Fruit fly (Drosophila melanogaster) whole organism, wandering third instar larva: ENCODE measurements around the gene dgt2.

Experiments
- Abd-B ChIP-seq: fragments of >200 bp; optimal IDR thresholded peaks from 2 replicates; lab custom pipeline; 2017; ENCODE audit warnings: missing biosample characterization, missing genetic modification characterization
- CG32264 ChIP-seq: fragments of 200-800 bp; sonication (Bioruptor generic); optimal IDR thresholded peaks from 2 replicates; lab custom pipeline; 2016; ENCODE audit warnings: missing biosample characterization, missing genetic modification characterization
- CG9705 ChIP-seq: fragments of 200-800 bp; sonication (Bioruptor generic); optimal IDR thresholded peaks from 2 replicates; lab custom pipeline; 2018; ENCODE audit warnings: missing biosample characterization, mild to moderate bottlenecking, missing genetic modification characterization
- CrebA ChIP-seq: fragments of 200-800 bp; sonication (Bioruptor generic); optimal IDR thresholded peaks from 2 replicates; lab custom pipeline; 2016; ENCODE audit warnings: missing biosample characterization, mild to moderate bottlenecking, missing genetic modification characterization, borderline replicate concordance
- Dfd ChIP-seq: fragments of >200 bp; optimal IDR thresholded peaks from 2 replicates; lab custom pipeline; 2017; ENCODE audit warnings: missing biosample characterization, missing genetic modification characterization
- Dif ChIP-seq: fragments of 200-275, 200-300 bp; sonication (Bioruptor generic); optimal IDR thresholded peaks from 2 replicates; lab custom pipeline; 2018; ENCODE audit warnings: missing biosample characterization, missing genetic modification characterization; ENCODE audit not compliant: partially characterized antibody
- GATAd ChIP-seq: sonication (Bioruptor generic); optimal IDR thresholded peaks from 2 replicates; lab custom pipeline; 2016; ENCODE audit warnings: missing biosample characterization, missing genetic modification characterization
- HLH106 ChIP-seq: fragments of 200-800 bp; optimal IDR thresholded peaks from 3 replicates; lab custom pipeline; 2019; ENCODE audit warnings: missing biosample characterization, mild to moderate bottlenecking, missing genetic modification characterization, moderate library complexity
- Hnf4 ChIP-seq: fragments of 200-800 bp; sonication (Bioruptor generic); optimal IDR thresholded peaks from 2 replicates; lab custom pipeline; 2016; ENCODE audit warnings: missing biosample characterization, mild to moderate bottlenecking, missing genetic modification characterization
- Hr78 ChIP-seq: fragments of >200 bp; optimal IDR thresholded peaks from 2 replicates; lab custom pipeline; 2017; ENCODE audit warnings: missing biosample characterization, missing genetic modification characterization
- Hr83 ChIP-seq: fragments of 200-300 bp; sonication (Bioruptor generic); optimal IDR thresholded peaks from 2 replicates; lab custom pipeline; 2016; ENCODE audit warnings: missing biosample characterization, mild to moderate bottlenecking, missing genetic modification characterization, moderate library complexity; ENCODE audit not compliant: poor library complexity, severe bottlenecking
- Jra ChIP-seq: sonication (Bioruptor generic); optimal IDR thresholded peaks from 2 replicates; lab custom pipeline; 2016; ENCODE audit warnings: missing biosample characterization, missing genetic modification characterization
- Mio ChIP-seq: sonication (Bioruptor generic); optimal IDR thresholded peaks from 2 replicates; lab custom pipeline; 2016; ENCODE audit warnings: missing biosample characterization, missing genetic modification characterization
- Myc ChIP-seq: fragments of >200 bp; optimal IDR thresholded peaks from 2 replicates; lab custom pipeline; 2017
- N ChIP-seq: fragments of >200 bp; optimal IDR thresholded peaks from 2 replicates; lab custom pipeline; 2018; ENCODE audit warnings: missing biosample characterization, missing external identifiers, missing genetic modification characterization
- OdsH ChIP-seq: fragments of 200-800 bp; sonication (Bioruptor generic); optimal IDR thresholded peaks from 2 replicates; lab custom pipeline; 2016; ENCODE audit warnings: missing biosample characterization, mild to moderate bottlenecking, missing genetic modification characterization
- Rel ChIP-seq, 2 experiments: fragments of 200-800 bp; sonication (Bioruptor generic) in 1 of 2; optimal IDR thresholded peaks; 2 replicates in 1 of 2; 3 replicates in 1 of 2; lab custom pipeline; 2016 to 2019; ENCODE audit warnings: mild to moderate bottlenecking in 2 of 2, missing biosample characterization in 2 of 2, missing genetic modification characterization in 2 of 2, moderate library complexity in 1 of 2
- Sp1 ChIP-seq: fragments of 200-800 bp; sonication (Bioruptor generic); optimal IDR thresholded peaks from 3 replicates; lab custom pipeline; 2019; ENCODE audit warnings: missing biosample characterization, mild to moderate bottlenecking, missing genetic modification characterization, moderate library complexity
- Vsx2 ChIP-seq: fragments of 200-300, 225-300 bp; sonication (Bioruptor generic); optimal IDR thresholded peaks from 2 replicates; lab custom pipeline; 2018; ENCODE audit warnings: missing biosample characterization, missing genetic modification characterization; ENCODE audit not compliant: partially characterized antibody
- br ChIP-seq: fragments of 200-800 bp; sonication (Bioruptor generic); optimal IDR thresholded peaks from 2 replicates; lab custom pipeline; 2016; ENCODE audit warnings: missing biosample characterization, missing genetic modification characterization
- brk ChIP-seq: fragments of 200-800 bp; sonication (Bioruptor generic); optimal IDR thresholded peaks from 2 replicates; lab custom pipeline; 2016; ENCODE audit warnings: missing biosample characterization, mild to moderate bottlenecking, missing genetic modification characterization
- dl ChIP-seq, 2 experiments: fragments of 175-275, 200-275 bp in 1 of 2; fragments of 200-275 bp in 1 of 2; sonication (Bioruptor generic); optimal IDR thresholded peaks; lab custom pipeline; 2018; ENCODE audit warnings: mild to moderate bottlenecking in 2 of 2, missing biosample characterization in 2 of 2, missing genetic modification characterization in 2 of 2, moderate library complexity in 2 of 2; ENCODE audit not compliant: partially characterized antibody in 2 of 2, insufficient read depth in 1 of 2
- dmrt93B ChIP-seq: fragments of 200-800 bp; sonication (Bioruptor generic); optimal IDR thresholded peaks from 2 replicates; lab custom pipeline; 2018; ENCODE audit warnings: missing biosample characterization, mild to moderate bottlenecking, missing genetic modification characterization
- dsf ChIP-seq: sonication (Bioruptor generic); optimal IDR thresholded peaks from 2 replicates; lab custom pipeline; 2016; ENCODE audit warnings: missing biosample characterization, missing genetic modification characterization, borderline replicate concordance
- ey ChIP-seq: fragments of 200-800 bp; sonication (Bioruptor generic); optimal IDR thresholded peaks from 2 replicates; lab custom pipeline; 2016; ENCODE audit warnings: missing biosample characterization, missing genetic modification characterization
- foxo ChIP-seq, 2 experiments: fragments of 200-800 bp; sonication (Bioruptor generic); optimal IDR thresholded peaks; 2 replicates in 1 of 2; 3 replicates in 1 of 2; lab custom pipeline; 2016 to 2017; ENCODE audit warnings: missing biosample characterization in 2 of 2, missing genetic modification characterization in 2 of 2
- fru ChIP-seq: fragments of 200-800 bp; sonication (Bioruptor generic); optimal IDR thresholded peaks from 3 replicates; lab custom pipeline; 2016; ENCODE audit warnings: missing biosample characterization, mild to moderate bottlenecking, missing genetic modification characterization
- h ChIP-seq: fragments of 200-800 bp; sonication (Bioruptor generic); optimal IDR thresholded peaks from 3 replicates; lab custom pipeline; 2016; ENCODE audit warnings: missing biosample characterization, mild to moderate bottlenecking, missing genetic modification characterization
- jim ChIP-seq: fragments of 175-275, 200-325 bp; sonication (Bioruptor generic); optimal IDR thresholded peaks from 2 replicates; lab custom pipeline; 2016; ENCODE audit warnings: missing biosample characterization, mild to moderate bottlenecking, missing genetic modification characterization
- lola ChIP-seq: fragments of >200 bp; optimal IDR thresholded peaks from 2 replicates; lab custom pipeline; 2017; ENCODE audit warnings: missing biosample characterization, missing genetic modification characterization
- pan ChIP-seq: fragments of >200 bp; optimal IDR thresholded peaks from 2 replicates; lab custom pipeline; 2017
- psq ChIP-seq: fragments of 200-800 bp; sonication (Bioruptor generic); optimal IDR thresholded peaks from 3 replicates; lab custom pipeline; 2017; ENCODE audit warnings: missing biosample characterization, mild to moderate bottlenecking, missing genetic modification characterization, moderate library complexity
- rgr ChIP-seq: fragments of 200-800 bp; sonication (Bioruptor generic); optimal IDR thresholded peaks from 3 replicates; lab custom pipeline; 2016; ENCODE audit warnings: missing biosample characterization, mild to moderate bottlenecking, missing genetic modification characterization
- sage ChIP-seq: fragments of 200-800 bp; sonication (Bioruptor generic); optimal IDR thresholded peaks from 2 replicates; lab custom pipeline; 2016; ENCODE audit warnings: missing biosample characterization, mild to moderate bottlenecking, missing genetic modification characterization
- sv ChIP-seq: fragments of 200-800 bp; sonication (Bioruptor generic); optimal IDR thresholded peaks from 3 replicates; lab custom pipeline; 2016; ENCODE audit warnings: missing biosample characterization, missing genetic modification characterization
- tai ChIP-seq: sonication (Bioruptor generic); optimal IDR thresholded peaks from 2 replicates; lab custom pipeline; 2016; ENCODE audit warnings: missing biosample characterization, missing genetic modification characterization
- usp ChIP-seq: fragments of >200 bp; optimal IDR thresholded peaks from 2 replicates; lab custom pipeline; 2017; ENCODE audit warnings: missing biosample characterization, missing genetic modification characterization
- woc ChIP-seq: sonication (Bioruptor generic); optimal IDR thresholded peaks from 2 replicates; lab custom pipeline; 2016; ENCODE audit warnings: missing biosample characterization, mild to moderate bottlenecking, missing genetic modification characterization

Gene dgt2

dm6 chr2L:12011682-12012655 is 22.2 kb downstream of the dgt2 start (continued):
- TF ChIP-seq Hr78 (GFP tag; lab: Kevin White, UChicago): no peak
- TF ChIP-seq woc: peak; percentile 91

dm6 chr2L:12013243-12013642 is 23.5 kb downstream of the dgt2 start:
- TF ChIP-seq brk (GFP tag; lab: Kevin White, UChicago) (no peak), HLH106 (peak; percentile 28), sage (GFP tag; lab: Kevin White, UChicago) (peak; percentile 5), Sp1 (no peak), Abd-B (GFP tag; lab: Kevin White, UChicago) (no peak), sv (GFP tag; lab: Kevin White, UChicago) (no peak), tai (GFP tag; lab: Kevin White, UChicago) (no peak), fru (GFP tag; lab: Kevin White, UChicago) (peak; percentile 46), woc (no peak), jim (GFP tag; lab: Kevin White, UChicago) (no peak), foxo (GFP tag; optimal IDR thresholded peaks at IDR 0.05; lab: Kevin White, UChicago) (no peak), CrebA (no peak), Rel (GFP tag; optimal IDR thresholded peaks at IDR 0.05; lab: Kevin White, UChicago) (no peak), Rel (tag; optimal IDR thresholded peaks at IDR 0.05; lab: Kevin White, UChicago) (no peak), Hnf4 (GFP tag; lab: Kevin White, UChicago) (peak; percentile 26), psq (no peak), Mio (GFP tag; lab: Kevin White, UChicago) (no peak), dl (GFP tag; optimal IDR thresholded peaks at IDR 0.05; lab: Kevin White, UChicago; ENCODE audit: insufficient read depth in 1 of 2, partially characterized antibody in 2 of 2) (no peak), OdsH (GFP tag; lab: Kevin White, UChicago) (no peak), Jra (GFP tag; lab: Kevin White, UChicago) (no peak), lola (GFP tag; lab: Kevin White, UChicago) (no peak), GATAd (GFP tag; lab: Kevin White, UChicago) (no peak), Vsx2 (GFP tag; lab: Kevin White, UChicago) (no peak), dmrt93B (GFP tag; lab: Kevin White, UChicago) (no peak), usp (GFP tag; lab: Kevin White, UChicago) (no peak), Hr78 (GFP tag; lab: Kevin White, UChicago) (no peak), Myc (lab: Kevin White, UChicago) (no peak), Dif (GFP tag; lab: Kevin White, UChicago) (no peak), dsf (GFP tag; lab: Kevin White, UChicago) (no peak), br (GFP tag; lab: Kevin White, UChicago) (no peak), pan (no peak), Hr83 (GFP tag; lab: Kevin White, UChicago) (peak; percentile 55), N (GFP tag; lab: Kevin White, UChicago) (no peak), CG9705 (GFP tag; lab: Kevin White, UChicago) (peak; percentile 32), Dfd (GFP tag; lab: Kevin White, UChicago) (no peak), rgr (GFP tag; lab: Kevin White, UChicago) (peak; percentile 40), ey (peak; percentile 48), h (peak; percentile 43), CG32264 (GFP tag; lab: Kevin White, UChicago) (no peak)
